Fruit fly (Drosophila melanogaster) whole organism, adult: ENCODE data around the gene Ugt302E1.

Experiments used
- CG11617 ChIP-seq: fragments of 200-800 bp; sonication (Bioruptor generic); optimal IDR thresholded peaks from 2 replicates; lab custom pipeline; 2017; ENCODE audit warnings: mild to moderate bottlenecking, missing biosample characterization, missing genetic modification reagents, missing genetic modification characterization
- CG12768 ChIP-seq: fragments of 200-800 bp; sonication (Bioruptor generic); optimal IDR thresholded peaks from 2 replicates; lab custom pipeline; 2017; ENCODE audit warnings: missing biosample characterization, missing genetic modification characterization, mild to moderate bottlenecking, moderate library complexity, missing genetic modification reagents
- CG14711 ChIP-seq: fragments of 200-800 bp; sonication (Bioruptor generic); optimal IDR thresholded peaks from 2 replicates; lab custom pipeline; 2018; ENCODE audit warnings: missing biosample characterization, mild to moderate bottlenecking, missing genetic modification characterization, moderate library complexity
- CG1620 ChIP-seq: fragments of 200-800 bp; sonication (Bioruptor generic); optimal IDR thresholded peaks from 2 replicates; lab custom pipeline; 2016; ENCODE audit warnings: missing biosample characterization, missing genetic modification characterization
- CG33017 ChIP-seq: fragments of 200-800 bp; sonication (Bioruptor generic); optimal IDR thresholded peaks from 2 replicates; lab custom pipeline; 2018; ENCODE audit warnings: missing biosample characterization, mild to moderate bottlenecking, missing genetic modification characterization, moderate library complexity
- CG5204 ChIP-seq: fragments of 200-800 bp; sonication (Bioruptor generic); optimal IDR thresholded peaks from 2 replicates; lab custom pipeline; 2016; ENCODE audit warnings: missing biosample characterization, missing genetic modification characterization
- CG7045 ChIP-seq: fragments of 200-800 bp; sonication (Bioruptor generic); optimal IDR thresholded peaks from 2 replicates; lab custom pipeline; 2017; ENCODE audit warnings: missing biosample characterization, mild to moderate bottlenecking, missing genetic modification characterization
- CG7101 ChIP-seq: fragments of 200-800 bp; sonication (Bioruptor generic); optimal IDR thresholded peaks from 2 replicates; lab custom pipeline; 2018; ENCODE audit warnings: missing biosample characterization, mild to moderate bottlenecking, missing genetic modification characterization, moderate library complexity
- Clk ChIP-seq: fragments of 200-800 bp; sonication (Bioruptor generic); optimal IDR thresholded peaks from 2 replicates; lab custom pipeline; 2017; ENCODE audit warnings: missing biosample characterization, missing genetic modification characterization
- Crg-1 ChIP-seq: fragments of 200-800 bp; sonication (Bioruptor generic); optimal IDR thresholded peaks from 2 replicates; lab custom pipeline; 2016; ENCODE audit warnings: missing biosample characterization, missing genetic modification characterization
- Hr96 ChIP-seq: fragments of 200-800 bp; sonication (Bioruptor generic); optimal IDR thresholded peaks from 2 replicates; lab custom pipeline; 2016; ENCODE audit warnings: missing biosample characterization, missing genetic modification characterization
- Mnt ChIP-seq: fragments of 200-800 bp; sonication (Bioruptor generic); optimal IDR thresholded peaks from 2 replicates; lab custom pipeline; 2016; ENCODE audit warnings: missing biosample characterization, mild to moderate bottlenecking, missing genetic modification characterization
- bab1 ChIP-seq: fragments of 200-800 bp; sonication (Bioruptor generic); optimal IDR thresholded peaks from 3 replicates; lab custom pipeline; 2019; ENCODE audit warnings: missing biosample characterization, mild to moderate bottlenecking, missing genetic modification characterization, moderate library complexity
- cic ChIP-seq: fragments of 200-800 bp; sonication (Bioruptor generic); optimal IDR thresholded peaks from 2 replicates; lab custom pipeline; 2017; ENCODE audit warnings: missing biosample characterization, mild to moderate bottlenecking, missing genetic modification characterization, moderate library complexity
- cnc ChIP-seq, 2 experiments: fragments of >200 bp; optimal IDR thresholded peaks; 2 replicates each; lab custom pipeline; 2017
- kay ChIP-seq: fragments of 200-800 bp; sonication (Bioruptor generic); peaks from one replicate; lab custom pipeline; 2016; ENCODE audit warnings: missing biosample characterization, missing genetic modification characterization, borderline replicate concordance
- ovo ChIP-seq: fragments of 200-800 bp; sonication (Bioruptor generic); optimal IDR thresholded peaks from 2 replicates; lab custom pipeline; 2016; ENCODE audit warnings: missing biosample characterization, missing genetic modification characterization
- pad ChIP-seq: fragments of 200-800 bp; sonication (Bioruptor generic); optimal IDR thresholded peaks from 3 replicates; lab custom pipeline; 2017; ENCODE audit warnings: missing biosample characterization, missing genetic modification characterization, mild to moderate bottlenecking, moderate library complexity, missing genetic modification reagents
- tj ChIP-seq: fragments of 200-800 bp; sonication (Bioruptor generic); optimal IDR thresholded peaks from 3 replicates; lab custom pipeline; 2017; ENCODE audit warnings: missing biosample characterization, mild to moderate bottlenecking, missing genetic modification characterization, moderate library complexity
- toe ChIP-seq: fragments of 200-800 bp; sonication (Bioruptor generic); optimal IDR thresholded peaks from 2 replicates; lab custom pipeline; 2016; ENCODE audit warnings: missing biosample characterization, missing genetic modification characterization

The Ugt302E1 gene

dm6 chr3R:11154576-11155113 is at the start of gene Ugt302E1:
TSS of gene Ugt302E1 (plus strand) at chr3R:11154626.
- TF ChIP-seq bab1 (GFP tag; lab: Kevin White, UChicago) = no peak
- TF ChIP-seq cic (GFP tag; lab: Kevin White, UChicago) = peak; percentile 82
- TF ChIP-seq CG1620 (GFP tag; lab: Kevin White, UChicago) = no peak
- TF ChIP-seq CG11617 = no peak
- no peak for TF ChIP-seq tj
- no peak for TF ChIP-seq Mnt (GFP tag; lab: Kevin White, UChicago)
- no peak for TF ChIP-seq CG14711 (tag; lab: Kevin White, UChicago)

DNA sequence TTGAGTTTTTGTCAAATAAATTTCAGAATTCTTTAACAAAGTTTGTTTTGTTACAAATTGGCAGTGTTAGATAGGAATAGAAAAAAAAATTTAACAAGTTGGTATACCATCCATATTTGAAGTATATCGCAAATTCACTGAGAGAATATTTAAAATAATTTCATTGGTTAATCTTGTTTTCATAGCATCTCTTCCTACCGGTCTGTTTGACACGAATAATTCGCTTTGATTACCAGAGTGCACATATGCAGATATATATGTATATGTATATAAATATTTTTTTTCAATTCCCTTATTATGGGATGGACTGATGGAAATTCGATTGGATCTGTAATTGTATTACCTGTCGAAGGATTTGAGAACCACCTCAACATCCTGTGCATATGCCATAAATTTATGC is 38.8 kb upstream of the Ugt302E1 start, which contains the start of gene SdhCL:
SdhCL (minus strand) TSS at position 101 of the 400 bp plus-strand sequence.
- TF ChIP-seq CG33017 (no peak), CG1620 (GFP tag; lab: Kevin White, UChicago) (no peak), CG5204 (GFP tag; lab: Kevin White, UChicago) (no peak), Hr96 (GFP tag; lab: Kevin White, UChicago) (no peak), Clk (GFP tag; lab: Kevin White, UChicago) (no peak), pad (GFP tag; lab: Kevin White, UChicago) (no peak), CG11617 (no peak), tj (no peak), cic (GFP tag; lab: Kevin White, UChicago) (no peak), Crg-1 (GFP tag; lab: Kevin White, UChicago) (no peak), cnc (optimal IDR thresholded peaks at IDR 0.05; lab: Kevin White, UChicago) (no peak), bab1 (GFP tag; lab: Kevin White, UChicago) (no peak), kay (GFP tag; lab: Kevin White, UChicago) (no peak), CG7045 (GFP tag; lab: Kevin White, UChicago) (no peak)

DNA sequence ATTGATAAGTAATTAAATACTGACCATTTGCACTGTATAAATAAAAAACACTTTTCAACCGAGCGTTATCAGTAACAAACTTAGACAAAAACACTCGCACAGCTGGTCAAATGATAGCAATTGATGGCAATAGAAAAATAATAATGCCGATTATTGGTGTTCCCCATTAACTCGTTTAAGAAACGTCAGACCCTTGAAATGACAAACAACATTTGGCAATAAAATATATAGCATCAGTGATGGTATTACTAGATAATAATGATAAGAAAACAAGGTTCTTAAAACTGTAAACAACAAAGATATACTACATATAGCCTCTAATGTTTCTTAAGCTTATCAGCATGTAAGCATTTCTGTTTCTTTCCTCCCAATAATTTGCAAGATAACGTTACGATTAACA is 28.0 kb upstream of the Ugt302E1 start:
- TF ChIP-seq CG1620 (GFP tag; lab: Kevin White, UChicago) (no peak), Crg-1 (GFP tag; lab: Kevin White, UChicago) (no peak), Mnt (GFP tag; lab: Kevin White, UChicago) (peak; percentile 3), cnc (optimal IDR thresholded peaks at IDR 0.05; lab: Kevin White, UChicago) (no peak), cic (GFP tag; lab: Kevin White, UChicago) (peak; percentile 68), CG5204 (GFP tag; lab: Kevin White, UChicago) (peak; percentile 39), CG7045 (GFP tag; lab: Kevin White, UChicago) (peak; percentile 29), pad (GFP tag; lab: Kevin White, UChicago) (no peak), CG7101 (tag; lab: Kevin White, UChicago) (peak; percentile 27), ovo (GFP tag; lab: Kevin White, UChicago) (no peak), Clk (GFP tag; lab: Kevin White, UChicago) (no peak), CG11617 (peak; percentile 2), CG33017 (peak; percentile 32), toe (GFP tag; lab: Kevin White, UChicago) (no peak), CG14711 (tag; lab: Kevin White, UChicago) (peak; percentile 2), CG12768 (GFP tag; lab: Kevin White, UChicago) (no peak), kay (GFP tag; lab: Kevin White, UChicago) (peak; percentile 68), bab1 (GFP tag; lab: Kevin White, UChicago) (no peak), tj (no peak), Hr96 (GFP tag; lab: Kevin White, UChicago) (no peak)

dm6 chr3R:11128116-11128626 is 26.3 kb upstream of the Ugt302E1 start, which contains the start of gene Ugt35C1:
TSS of gene Ugt35C1 (minus strand) at chr3R:11128328.
- TF ChIP-seq toe (GFP tag; lab: Kevin White, UChicago) (no peak), Hr96 (GFP tag; lab: Kevin White, UChicago) (peak; percentile 11), CG1620 (GFP tag; lab: Kevin White, UChicago) (no peak), Mnt (GFP tag; lab: Kevin White, UChicago) (peak; percentile 12), cnc (optimal IDR thresholded peaks at IDR 0.05; lab: Kevin White, UChicago) (peak; percentile 35 to 93), CG14711 (tag; lab: Kevin White, UChicago) (peak; percentile 44), Clk (GFP tag; lab: Kevin White, UChicago) (no peak), cic (GFP tag; lab: Kevin White, UChicago) (peak; percentile 51)

- TF ChIP-seq Clk (GFP tag; lab: Kevin White, UChicago) = no peak
- no peak for TF ChIP-seq CG11617
- TF ChIP-seq CG5204 (GFP tag; lab: Kevin White, UChicago) = no peak
- no peak for TF ChIP-seq pad (GFP tag; lab: Kevin White, UChicago)
- TF ChIP-seq bab1 (GFP tag; lab: Kevin White, UChicago) = no peak
- no peak for TF ChIP-seq ovo (GFP tag; lab: Kevin White, UChicago)
- TF ChIP-seq Mnt (GFP tag; lab: Kevin White, UChicago) = no peak
- TF ChIP-seq tj = no peak
- no peak for TF ChIP-seq CG12768 (GFP tag; lab: Kevin White, UChicago)
- no peak for TF ChIP-seq Hr96 (GFP tag; lab: Kevin White, UChicago)
- no peak for TF ChIP-seq CG7045 (GFP tag; lab: Kevin White, UChicago)
- no peak for TF ChIP-seq CG1620 (GFP tag; lab: Kevin White, UChicago)
- no peak for TF ChIP-seq kay (GFP tag; lab: Kevin White, UChicago)
- TF ChIP-seq CG14711 (tag; lab: Kevin White, UChicago) = no peak
- no peak for TF ChIP-seq toe (GFP tag; lab: Kevin White, UChicago)
- no peak for TF ChIP-seq Crg-1 (GFP tag; lab: Kevin White, UChicago)
- TF ChIP-seq cic (GFP tag; lab: Kevin White, UChicago) = no peak
- TF ChIP-seq cnc (optimal IDR thresholded peaks at IDR 0.05; lab: Kevin White, UChicago) = no peak
- no peak for TF ChIP-seq CG7101 (tag; lab: Kevin White, UChicago)
Observed at dm6 chr3R:11136877-11137276, 17.5 kb upstream of the Ugt302E1 start, which contains the start of gene mAcon2. TSS of gene mAcon2 (plus strand) at chr3R:11137177.
